Worm (Caenorhabditis elegans) whole organism, mixed stage, embryonic: ENCODE data around the gene F55G7.4.

Experiments used
- ceh-39 ChIP-seq: fragments of 150-350 bp; optimal IDR thresholded peaks from 2 replicates; lab custom pipeline; 2014; ENCODE audit warnings: missing biosample characterization, missing genetic modification characterization
- nhr-28 ChIP-seq: fragments of 150-350 bp; optimal IDR thresholded peaks from 2 replicates; lab custom pipeline; 2014; ENCODE audit warnings: missing biosample characterization, missing genetic modification characterization
- nhr-76 ChIP-seq: sonication (generic microtip); optimal IDR thresholded peaks from 2 replicates; lab custom pipeline; 2017; ENCODE audit warnings: missing biosample characterization, missing genetic modification characterization
- pha-4 ChIP-seq: fragments of 150-350 bp; optimal IDR thresholded peaks from 2 replicates; lab custom pipeline; 2018; ENCODE audit warnings: missing biosample characterization, missing genetic modification reagents, missing genetic modification characterization

ce11 chrX:11878109-11878508 is 49.6 kb upstream of the F55G7.4 start, which contains the start of gene Y62H9A.2:
- TF ChIP-seq ceh-39 (no peak), nhr-76 (tag; lab: Kevin White, UChicago) (no peak), nhr-28 (tag; lab: Kevin White, UChicago) (no peak), pha-4 (tag; lab: Kevin White, UChicago) (no peak)
